Fruit fly (Drosophila melanogaster): ENCODE measurements around the gene Polr3F.

Polr3F gene

dm6 chr3R:22390109-22390508 is 22.9 kb upstream of the Polr3F start:
- no peak for TF ChIP-seq Smox (GFP tag; optimal IDR thresholded peaks at IDR 0.05)
- TF ChIP-seq CG32006 (GFP tag; optimal IDR thresholded peaks at IDR 0.05), result no peak
- TF ChIP-seq CG6854 (GFP tag; optimal IDR thresholded peaks at IDR 0.05), result no peak
- no peak for TF ChIP-seq CG6792 (GFP tag; optimal IDR thresholded peaks at IDR 0.05)
- no peak for TF ChIP-seq CG31627 (GFP tag; optimal IDR thresholded peaks at IDR 0.05)
- no peak for TF ChIP-seq Eip93F (GFP tag; optimal IDR thresholded peaks at IDR 0.05)
- no peak for TF ChIP-seq Hr38 (GFP tag; optimal IDR thresholded peaks at IDR 0.05)
- no peak for TF ChIP-seq CG6276 (GFP tag; optimal IDR thresholded peaks at IDR 0.05)
- TF ChIP-seq fd59A (GFP tag; optimal IDR thresholded peaks at IDR 0.05), result no peak
- no peak for TF ChIP-seq dsx (GFP tag; optimal IDR thresholded peaks at IDR 0.05; ENCODE audit: poor library complexity, severe bottlenecking)

- TF ChIP-seq CG15336 (GFP tag; IDR thresholded peaks at IDR 0.05) (no peak), CG6792 (GFP tag; optimal IDR thresholded peaks at IDR 0.05) (no peak), dsx (GFP tag; optimal IDR thresholded peaks at IDR 0.05; ENCODE audit: poor library complexity, severe bottlenecking) (no peak), CG31627 (GFP tag; optimal IDR thresholded peaks at IDR 0.05) (no peak), dac (GFP tag; optimal IDR thresholded peaks at IDR 0.05) (no peak), CG8632 (GFP tag; optimal IDR thresholded peaks at IDR 0.05) (no peak), topi (GFP tag; optimal IDR thresholded peaks at IDR 0.05) (no peak), eg (GFP tag; IDR thresholded peaks at IDR 0.05) (no peak), cyc (GFP tag; optimal IDR thresholded peaks at IDR 0.05) (no peak), Hr4 (GFP tag; optimal IDR thresholded peaks at IDR 0.05) (no peak), CG6163 (GFP tag; IDR thresholded peaks at IDR 0.05) (no peak), Ets21C (GFP tag; optimal IDR thresholded peaks at IDR 0.05) (no peak)
Measured at dm6 chr3R:22389614-22390013, 22.4 kb upstream of the Polr3F start, which contains the start of the genes CAH8 and CG7059. CAH8 (minus strand) TSS chr3R:22389714. CG7059 (plus strand) TSS chr3R:22389780.

DNA sequence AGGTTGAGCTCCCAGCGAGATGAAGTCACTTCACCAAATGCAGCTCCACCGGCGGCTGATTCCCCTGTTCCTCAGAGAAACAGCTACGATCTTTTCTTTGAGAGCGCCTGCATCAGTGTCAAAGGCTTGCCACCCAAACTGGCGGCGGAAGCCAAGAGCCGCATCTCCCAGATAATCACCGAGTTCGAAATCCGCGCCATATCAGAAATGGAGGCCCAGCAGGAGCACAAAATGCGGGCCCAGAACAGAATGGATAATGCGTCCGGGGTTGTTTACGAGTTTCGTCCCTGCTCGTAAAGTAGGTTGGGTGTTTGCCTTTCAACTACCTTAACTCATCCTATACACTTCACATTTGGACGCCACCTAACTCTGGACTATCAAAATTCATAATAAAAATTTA is 14.6 kb upstream of the Polr3F start, which contains the start of gene Gpdh3:
Gpdh3 (plus strand) TSS at position 301 of the 400 bp plus-strand sequence.
- no peak for TF ChIP-seq fd85E (GFP tag; optimal IDR thresholded peaks at IDR 0.05)

DNA sequence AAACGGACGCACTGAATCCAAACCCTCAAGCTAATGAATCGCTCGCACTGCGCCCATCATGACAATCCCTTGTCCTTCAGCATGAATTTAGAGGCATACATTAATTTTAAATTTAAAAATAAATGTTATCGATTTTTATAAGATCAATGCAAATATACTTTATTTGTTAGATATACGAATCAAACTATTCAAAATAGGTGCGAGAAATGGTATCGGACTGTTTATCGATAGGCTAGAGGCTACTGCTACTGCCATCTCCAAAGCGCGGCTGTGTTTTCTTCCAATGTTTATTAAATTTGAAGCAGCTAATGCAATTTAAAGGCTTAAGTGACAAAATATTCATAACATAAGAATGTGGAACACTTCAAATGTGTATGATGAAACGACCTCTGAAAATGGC is 13.9 kb upstream of the Polr3F start, which contains the start of gene CG43342:
CG43342 (plus strand) TSS at position 264 of the 400 bp plus-strand sequence.
- TF ChIP-seq Sox15 (GFP tag; optimal IDR thresholded peaks at IDR 0.05) (no peak), fkh (GFP tag; optimal IDR thresholded peaks at IDR 0.05) (peak; percentile 64)

dm6 chr3R:22379942-22380341 is 12.8 kb upstream of the Polr3F start, which contains the start of gene CG34149:
CG34149 (plus strand) TSS chr3R:22380128.
- TF ChIP-seq CG6163 (GFP tag; IDR thresholded peaks at IDR 0.05) (no peak), fkh (GFP tag; optimal IDR thresholded peaks at IDR 0.05) (peak; percentile 82)

- TF ChIP-seq topi (GFP tag; optimal IDR thresholded peaks at IDR 0.05) (no peak), Gug (GFP tag; IDR thresholded peaks at IDR 0.05) (no peak), acj6 (GFP tag; optimal IDR thresholded peaks at IDR 0.05) (no peak), CG6276 (GFP tag; optimal IDR thresholded peaks at IDR 0.05) (no peak), Hr39 (GFP tag; optimal IDR thresholded peaks at IDR 0.05) (no peak), CG6792 (GFP tag; optimal IDR thresholded peaks at IDR 0.05) (no peak), CG10669 (GFP tag; optimal IDR thresholded peaks at IDR 0.05) (no peak), salr (GFP tag; optimal IDR thresholded peaks at IDR 0.05) (no peak), CG8632 (GFP tag; optimal IDR thresholded peaks at IDR 0.05) (no peak), CG8319 (GFP tag; optimal IDR thresholded peaks at IDR 0.05) (no peak), svp (GFP tag) (no peak), CG9139 (GFP tag; optimal IDR thresholded peaks at IDR 0.05) (no peak), achi (GFP tag; optimal IDR thresholded peaks at IDR 0.05) (no peak), CG6163 (GFP tag; IDR thresholded peaks at IDR 0.05) (no peak), pdm3 (GFP tag; optimal IDR thresholded peaks at IDR 0.05) (no peak)
Measured at dm6 chr3R:22375674-22376073, 8.5 kb upstream of the Polr3F start, which contains the start of gene CG18596. CG18596 (plus strand) TSS chr3R:22375923.
